Worm (Caenorhabditis elegans) whole organism, late embryonic: ENCODE results near the gene vps-39.
A peak's percentile ranks its signal among the peaks of the same experiment; 100 is the strongest.

Experiments used
- C38D4.7 ChIP-seq: fragments of 200-800 bp; sonication (Bioruptor generic); optimal IDR thresholded peaks from 2 replicates; lab custom pipeline; 2018; ENCODE audit warnings: mild to moderate bottlenecking, missing genetic modification characterization, moderate library complexity, missing compliant biosample characterization
- F13H6.1 ChIP-seq: sonication (generic microtip); optimal IDR thresholded peaks from 2 replicates; lab custom pipeline; 2016; ENCODE audit warnings: missing genetic modification characterization, missing compliant biosample characterization
- T23F11.4 ChIP-seq: fragments of 200-800 bp; sonication (Bioruptor generic); optimal IDR thresholded peaks from 2 replicates; lab custom pipeline; 2018; ENCODE audit warnings: mild to moderate bottlenecking, missing genetic modification characterization, missing compliant biosample characterization
- Y22D7AL.16 ChIP-seq: sonication (generic microtip); optimal IDR thresholded peaks from 2 replicates; lab custom pipeline; 2016; ENCODE audit warnings: missing genetic modification characterization, missing compliant biosample characterization
- ama-1 ChIP-seq: fragments of 150-350 bp; optimal IDR thresholded peaks from 2 replicates; lab custom pipeline; 2014
- ceh-18 ChIP-seq: sonication (generic microtip); optimal IDR thresholded peaks from 2 replicates; lab custom pipeline; 2016; ENCODE audit warnings: missing genetic modification characterization, missing compliant biosample characterization
- ceh-2 ChIP-seq: sonication (generic microtip); optimal IDR thresholded peaks from 2 replicates; lab custom pipeline; 2016; ENCODE audit warnings: missing genotype, missing genetic modification characterization, missing compliant biosample characterization
- ceh-30 ChIP-seq: fragments of 150-350 bp; optimal IDR thresholded peaks from 2 replicates; lab custom pipeline; 2014; ENCODE audit warnings: missing biosample characterization, missing genetic modification characterization
- ceh-31 ChIP-seq: sonication (generic microtip); optimal IDR thresholded peaks from 2 replicates; lab custom pipeline; 2016; ENCODE audit warnings: missing genetic modification characterization, missing compliant biosample characterization
- che-1 ChIP-seq: sonication (generic microtip); optimal IDR thresholded peaks from 2 replicates; lab custom pipeline; 2016; ENCODE audit warnings: mild to moderate bottlenecking, missing genetic modification characterization, missing compliant biosample characterization
- elt-4 ChIP-seq: sonication (generic microtip); optimal IDR thresholded peaks from 2 replicates; lab custom pipeline; 2016; ENCODE audit warnings: missing genetic modification characterization, missing compliant biosample characterization
- fax-1 ChIP-seq: sonication (generic microtip); optimal IDR thresholded peaks from 2 replicates; lab custom pipeline; 2016; ENCODE audit warnings: missing genotype, missing genetic modification characterization, missing compliant biosample characterization
- fkh-6 ChIP-seq: sonication (generic microtip); optimal IDR thresholded peaks from 2 replicates; lab custom pipeline; 2016; ENCODE audit warnings: missing genetic modification characterization, missing compliant biosample characterization
- gmeb-2 ChIP-seq: sonication (generic microtip); optimal IDR thresholded peaks from 2 replicates; lab custom pipeline; 2016; ENCODE audit warnings: missing genetic modification characterization, inconsistent platforms, missing compliant biosample characterization
- hlh-8 ChIP-seq: sonication (generic microtip); optimal IDR thresholded peaks from 2 replicates; lab custom pipeline; 2016; ENCODE audit warnings: missing genotype, missing genetic modification characterization, missing compliant biosample characterization
- lin-11 ChIP-seq: fragments of 200-800 bp; sonication (Bioruptor generic); optimal IDR thresholded peaks from 2 replicates; lab custom pipeline; 2018; ENCODE audit warnings: mild to moderate bottlenecking, missing genetic modification characterization, missing compliant biosample characterization
- madf-2 ChIP-seq: sonication (generic microtip); optimal IDR thresholded peaks from 2 replicates; lab custom pipeline; 2017; ENCODE audit warnings: missing genetic modification characterization, missing compliant biosample characterization
- mec-3 ChIP-seq: sonication (generic microtip); optimal IDR thresholded peaks from 2 replicates; lab custom pipeline; 2016; ENCODE audit warnings: borderline replicate concordance, missing genetic modification characterization, missing compliant biosample characterization
- nhr-11 ChIP-seq: fragments of 150-350 bp; optimal IDR thresholded peaks from 2 replicates; lab custom pipeline; 2014; ENCODE audit warnings: missing biosample characterization, missing genetic modification characterization
- nhr-232 ChIP-seq: sonication (generic microtip); optimal IDR thresholded peaks from 2 replicates; lab custom pipeline; 2016; ENCODE audit warnings: missing genetic modification characterization, missing compliant biosample characterization
- odd-2 ChIP-seq: sonication (generic microtip); optimal IDR thresholded peaks from 2 replicates; lab custom pipeline; 2017; ENCODE audit warnings: antibody characterized with exemption, mild to moderate bottlenecking, missing genetic modification characterization, missing compliant biosample characterization
- pax-1 ChIP-seq: fragments of 150-350 bp; optimal IDR thresholded peaks from 2 replicates; lab custom pipeline; 2014; ENCODE audit warnings: missing biosample characterization, missing genetic modification characterization
- pha-4 ChIP-seq: fragments of 150-350 bp; optimal IDR thresholded peaks from 2 replicates; lab custom pipeline; 2018; ENCODE audit warnings: missing biosample characterization, missing genetic modification reagents, missing genetic modification characterization
- pros-1 ChIP-seq: fragments of 150-350 bp; optimal IDR thresholded peaks from 2 replicates; lab custom pipeline; 2014; ENCODE audit warnings: missing biosample characterization, missing genetic modification reagents, missing genetic modification characterization
- ref-2 ChIP-seq: sonication (generic microtip); optimal IDR thresholded peaks from 2 replicates; lab custom pipeline; 2016; ENCODE audit warnings: missing genetic modification characterization, missing compliant biosample characterization
- sdc-2 ChIP-seq: sonication (generic microtip); optimal IDR thresholded peaks from 2 replicates; lab custom pipeline; 2016; ENCODE audit warnings: missing genotype, missing genetic modification characterization, missing compliant biosample characterization
- sox-4 ChIP-seq: sonication (generic microtip); optimal IDR thresholded peaks from 2 replicates; lab custom pipeline; 2017; ENCODE audit warnings: mild to moderate bottlenecking, missing genetic modification characterization, inconsistent platforms, missing compliant biosample characterization
- tbx-7 ChIP-seq: sonication (generic microtip); optimal IDR thresholded peaks from 2 replicates; lab custom pipeline; 2016; ENCODE audit warnings: missing genotype, missing genetic modification characterization, missing compliant biosample characterization
- unc-42 ChIP-seq: sonication (generic microtip); optimal IDR thresholded peaks from 2 replicates; lab custom pipeline; 2016; ENCODE audit warnings: missing genotype, missing genetic modification characterization, missing compliant biosample characterization
- unc-86 ChIP-seq: sonication (generic microtip); optimal IDR thresholded peaks from 2 replicates; lab custom pipeline; 2016; ENCODE audit warnings: missing genetic modification characterization, missing compliant biosample characterization
- ztf-16 ChIP-seq: sonication (generic microtip); optimal IDR thresholded peaks from 2 replicates; lab custom pipeline; 2017; ENCODE audit warnings: missing genetic modification characterization, missing compliant biosample characterization

The vps-39 gene

DNA sequence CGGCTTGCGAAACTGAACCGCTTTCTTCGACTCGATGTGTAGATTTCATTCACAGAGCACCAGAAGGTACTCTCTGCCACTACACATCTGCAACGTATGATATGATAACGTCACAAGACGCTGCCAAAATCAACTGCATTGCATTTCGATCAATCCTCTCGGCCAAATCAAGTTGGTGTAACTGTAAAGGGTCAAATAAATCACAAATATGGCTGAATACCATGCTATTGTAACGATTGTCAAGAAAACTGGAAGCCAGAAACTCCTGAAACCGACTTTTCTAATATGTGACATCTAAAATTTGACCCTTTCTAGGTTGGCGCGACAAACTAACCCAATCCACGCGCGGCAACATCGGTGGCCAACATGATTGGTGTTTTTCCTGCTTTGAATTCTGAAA, 28.2 kb downstream of the vps-39 start:
- TF ChIP-seq nhr-232 (tag; lab: Kevin White, UChicago) (no peak), pros-1 (no peak), lin-11 (no peak)
- TF ChIP-seq, all 69 proteins: peak for 0

DNA sequence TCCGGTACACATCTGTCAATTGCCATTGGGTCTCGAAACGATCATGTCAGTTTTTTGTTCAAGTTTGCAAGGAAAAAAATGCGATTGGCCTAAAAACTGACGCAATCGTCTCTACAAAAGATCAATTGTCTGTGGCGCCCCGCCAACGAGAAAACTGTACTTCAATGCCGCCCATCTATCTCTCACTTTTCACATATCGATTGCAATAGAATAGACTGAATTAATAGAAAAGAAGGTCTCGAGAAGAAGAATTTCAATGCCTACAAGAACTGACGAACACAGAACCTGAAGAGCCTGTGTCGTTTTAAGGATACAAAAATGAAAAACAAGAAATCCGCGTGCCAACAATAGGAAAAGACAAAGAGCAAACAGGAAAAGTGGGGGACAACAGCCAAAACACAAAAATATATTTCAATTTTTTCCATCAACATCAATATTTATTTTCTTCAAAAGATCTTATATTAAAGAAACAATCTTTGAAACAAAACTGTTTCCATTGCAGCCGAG, 29.8 kb downstream of the vps-39 start:
- TF ChIP-seq ref-2 (tag; lab: Kevin White, UChicago) (no peak), elt-4 (no peak), sdc-2 (tag; lab: Kevin White, UChicago) (no peak), pax-1 (tag; lab: Kevin White, UChicago) (no peak), hlh-8 (tag; lab: Kevin White, UChicago) (no peak), F13H6.1 (tag; lab: Kevin White, UChicago) (no peak), nhr-11 (tag; lab: Kevin White, UChicago) (no peak), ceh-18 (tag; lab: Kevin White, UChicago) (no peak), fkh-6 (tag; lab: Kevin White, UChicago) (no peak), madf-2 (tag; lab: Kevin White, UChicago) (no peak), tbx-7 (tag; lab: Kevin White, UChicago) (no peak)
- TF ChIP-seq, all 69 proteins: peak for 0

DNA sequence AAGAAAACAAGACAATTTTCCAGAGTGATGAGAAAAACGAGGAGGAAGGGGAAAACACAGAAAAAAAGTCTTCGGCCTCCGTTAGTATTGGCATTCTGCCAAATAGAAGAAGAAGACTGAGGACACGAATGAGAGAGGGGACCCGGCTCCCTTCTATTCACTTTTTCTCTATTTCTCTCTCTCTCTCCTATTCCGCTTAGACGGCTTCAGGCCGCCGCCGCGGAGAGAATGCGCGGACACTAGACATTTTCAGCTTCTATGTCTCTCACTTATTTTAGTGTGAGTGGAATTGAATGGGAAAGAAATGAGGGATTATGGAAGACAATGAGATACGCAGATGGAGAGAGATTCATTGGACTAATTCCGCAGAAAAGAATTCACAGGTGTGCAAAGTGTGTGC, 31.4 kb downstream of the vps-39 start:
- TF ChIP-seq C38D4.7 = no peak
- TF ChIP-seq unc-42 (tag; lab: Kevin White, UChicago) = peak; percentile 20
- peak; percentile 35 for TF ChIP-seq ceh-31 (tag; lab: Kevin White, UChicago)

DNA sequence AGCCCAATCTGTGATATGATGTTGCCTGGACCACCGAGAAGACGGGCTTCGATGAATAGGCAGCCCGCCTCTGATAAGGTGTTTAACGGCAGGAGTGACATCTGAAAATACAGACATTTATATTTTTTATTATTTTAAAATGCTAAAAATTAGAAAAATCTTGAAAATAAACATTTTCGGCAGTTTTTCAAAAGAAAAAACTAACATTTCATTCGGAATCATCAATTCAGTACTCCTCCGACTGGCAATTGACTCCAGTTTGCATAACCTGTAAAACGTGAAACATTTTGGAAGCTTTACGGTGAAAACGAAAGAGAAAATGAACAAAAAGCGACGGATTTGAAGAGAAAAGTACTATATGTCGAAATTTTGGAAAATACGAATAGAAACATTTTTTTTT, 32.4 kb downstream of the vps-39 start, which contains the start of gene ric-7:
ric-7 (minus strand) TSS at position 101 of the 400 bp plus-strand sequence.
- TF ChIP-seq ztf-16 (tag; lab: Kevin White, UChicago) (no peak), ceh-31 (tag; lab: Kevin White, UChicago) (no peak), odd-2 (tag; lab: Kevin White, UChicago) (no peak), sox-4 (tag; lab: Kevin White, UChicago) (no peak), gmeb-2 (tag; lab: Kevin White, UChicago) (no peak), pha-4 (tag; lab: Kevin White, UChicago) (no peak), fax-1 (tag; lab: Kevin White, UChicago) (no peak), ceh-30 (tag; lab: Kevin White, UChicago) (no peak), che-1 (tag; lab: Kevin White, UChicago) (no peak), hlh-8 (tag; lab: Kevin White, UChicago) (no peak), fkh-6 (tag; lab: Kevin White, UChicago) (no peak)

DNA sequence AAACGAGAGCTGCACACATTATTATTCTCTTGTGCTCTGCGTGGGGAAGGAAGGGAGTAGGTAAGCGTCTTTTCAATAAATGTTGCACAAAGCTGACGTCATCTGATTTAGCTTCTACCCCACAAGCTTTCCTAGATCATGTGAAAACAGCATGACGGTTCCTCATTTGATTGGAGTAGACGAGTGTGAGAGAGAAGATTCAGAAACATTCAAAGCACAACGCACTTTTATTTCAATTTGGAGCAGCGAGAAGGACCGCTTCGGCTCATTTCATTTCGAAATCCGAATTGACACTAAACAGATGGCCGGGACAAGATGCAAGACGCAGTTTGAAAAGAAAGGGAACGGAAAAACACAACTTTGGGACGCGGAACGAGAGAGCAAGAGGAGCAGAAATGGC, 33.8 kb downstream of the vps-39 start:
- TF ChIP-seq Y22D7AL.16 (tag; lab: Kevin White, UChicago) (no peak), fax-1 (tag; lab: Kevin White, UChicago) (no peak), unc-42 (tag; lab: Kevin White, UChicago) (peak; percentile 28), sox-4 (tag; lab: Kevin White, UChicago) (no peak), T23F11.4 (GFP tag; lab: Kevin White, UChicago) (no peak), ceh-2 (no peak)
- TF ChIP-seq, all 69 proteins: peak for 1

DNA sequence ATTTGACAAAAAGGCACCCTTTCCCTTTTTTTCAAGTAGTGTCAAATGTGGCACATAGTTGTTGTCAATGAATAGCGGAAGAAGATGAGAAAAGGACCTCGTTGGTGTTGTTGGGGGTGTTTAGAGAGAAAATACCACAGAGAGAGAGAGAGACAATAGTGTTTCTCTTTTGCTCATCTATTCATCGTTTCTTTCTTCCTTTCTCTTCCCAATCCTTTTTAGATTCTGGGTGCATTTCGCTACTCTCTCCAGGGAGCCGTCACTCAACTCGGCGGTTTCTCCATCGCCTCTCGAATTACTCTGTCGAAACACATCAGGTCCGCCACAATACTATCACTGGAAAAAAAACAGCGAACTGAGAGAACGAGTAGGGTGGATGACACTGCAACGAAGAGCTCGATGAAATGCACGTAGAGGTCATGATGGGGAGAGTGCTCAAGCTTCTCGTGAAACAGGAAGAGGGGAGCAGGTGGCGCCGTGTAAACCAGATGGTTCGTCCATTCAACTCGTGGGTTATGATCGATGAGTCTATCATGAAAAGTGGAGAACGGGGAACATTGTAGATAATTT, 34.5 kb downstream of the vps-39 start:
- TF ChIP-seq unc-86 (tag; lab: Kevin White, UChicago) (no peak), mec-3 (tag; lab: Kevin White, UChicago) (no peak), unc-42 (tag; lab: Kevin White, UChicago) (peak; percentile 13), ama-1 (lab: Kevin White, UChicago) (no peak), hlh-8 (tag; lab: Kevin White, UChicago) (peak; percentile 21), ref-2 (tag; lab: Kevin White, UChicago) (no peak)
